Worm (Caenorhabditis elegans) whole organism, late embryonic: Measurements from ENCODE around the gene fbxa-196.
A peak's percentile ranks its signal among the peaks of the same experiment; 100 is the strongest.

Source experiments
- C08G9.2 ChIP-seq: sonication (generic microtip); optimal IDR thresholded peaks from 2 replicates; lab custom pipeline; 2016; ENCODE audit warnings: mild to moderate bottlenecking, missing genetic modification characterization, moderate library complexity, missing compliant biosample characterization
- F13H6.1 ChIP-seq: sonication (generic microtip); optimal IDR thresholded peaks from 2 replicates; lab custom pipeline; 2016; ENCODE audit warnings: missing genetic modification characterization, missing compliant biosample characterization
- K02D7.2 ChIP-seq: sonication (generic microtip); optimal IDR thresholded peaks from 2 replicates; lab custom pipeline; 2017; ENCODE audit warnings: mild to moderate bottlenecking, missing genetic modification characterization, missing compliant biosample characterization
- K09A11.1 ChIP-seq: sonication (generic microtip); optimal IDR thresholded peaks from 2 replicates; lab custom pipeline; 2017; ENCODE audit warnings: antibody characterized with exemption, mild to moderate bottlenecking, missing genetic modification characterization, missing compliant biosample characterization; ENCODE audit not compliant: insufficient read depth
- T23F11.4 ChIP-seq: fragments of 200-800 bp; sonication (Bioruptor generic); optimal IDR thresholded peaks from 2 replicates; lab custom pipeline; 2018; ENCODE audit warnings: mild to moderate bottlenecking, missing genetic modification characterization, missing compliant biosample characterization
- Y22D7AL.16 ChIP-seq: sonication (generic microtip); optimal IDR thresholded peaks from 2 replicates; lab custom pipeline; 2016; ENCODE audit warnings: missing genetic modification characterization, missing compliant biosample characterization
- ceh-18 ChIP-seq: sonication (generic microtip); optimal IDR thresholded peaks from 2 replicates; lab custom pipeline; 2016; ENCODE audit warnings: missing genetic modification characterization, missing compliant biosample characterization
- ceh-19 ChIP-seq: fragments of 200-800 bp; sonication (Bioruptor generic); optimal IDR thresholded peaks from 2 replicates; lab custom pipeline; 2018; ENCODE audit warnings: mild to moderate bottlenecking, missing genetic modification characterization, missing compliant biosample characterization
- ceh-2 ChIP-seq: sonication (generic microtip); optimal IDR thresholded peaks from 2 replicates; lab custom pipeline; 2016; ENCODE audit warnings: missing genotype, missing genetic modification characterization, missing compliant biosample characterization
- ceh-22 ChIP-seq: sonication (generic microtip); optimal IDR thresholded peaks from 2 replicates; lab custom pipeline; 2017; ENCODE audit warnings: missing biosample characterization, missing genetic modification characterization
- ceh-31 ChIP-seq: sonication (generic microtip); optimal IDR thresholded peaks from 2 replicates; lab custom pipeline; 2016; ENCODE audit warnings: missing genetic modification characterization, missing compliant biosample characterization
- ceh-45 ChIP-seq: fragments of 200-800 bp; sonication (Bioruptor generic); IDR thresholded peaks from 2 replicates; pipeline ENCODE4 v1.3.6; 2022; ENCODE audit warnings: missing genetic modification reagents, missing genetic modification characterization, missing compliant biosample characterization
- ceh-9 ChIP-seq: sonication (generic microtip); optimal IDR thresholded peaks from 2 replicates; lab custom pipeline; 2016; ENCODE audit warnings: mild to moderate bottlenecking, missing genetic modification characterization, inconsistent platforms, missing compliant biosample characterization
- dmd-4 ChIP-seq: sonication (generic microtip); optimal IDR thresholded peaks from 2 replicates; lab custom pipeline; 2016; ENCODE audit warnings: borderline replicate concordance, missing genetic modification characterization, missing compliant biosample characterization
- dve-1 ChIP-seq: sonication (generic microtip); optimal IDR thresholded peaks from 2 replicates; lab custom pipeline; 2017; ENCODE audit warnings: antibody characterized with exemption, mild to moderate bottlenecking, missing genetic modification characterization, missing compliant biosample characterization
- elt-2 ChIP-seq: sonication (generic microtip); optimal IDR thresholded peaks from 2 replicates; lab custom pipeline; 2016; ENCODE audit warnings: missing genetic modification reagents, missing genetic modification characterization, missing compliant biosample characterization
- elt-4 ChIP-seq: sonication (generic microtip); optimal IDR thresholded peaks from 2 replicates; lab custom pipeline; 2016; ENCODE audit warnings: missing genetic modification characterization, missing compliant biosample characterization
- ets-4 ChIP-seq: sonication (generic microtip); optimal IDR thresholded peaks from 2 replicates; lab custom pipeline; 2016; ENCODE audit warnings: missing genetic modification characterization, missing compliant biosample characterization
- fkh-10 ChIP-seq: fragments of 150-350 bp; optimal IDR thresholded peaks from 2 replicates; lab custom pipeline; 2014; ENCODE audit warnings: missing biosample characterization, missing genetic modification reagents, missing genetic modification characterization
- fkh-6 ChIP-seq: sonication (generic microtip); optimal IDR thresholded peaks from 2 replicates; lab custom pipeline; 2016; ENCODE audit warnings: missing genetic modification characterization, missing compliant biosample characterization
- hlh-30 ChIP-seq: sonication (generic microtip); optimal IDR thresholded peaks from 2 replicates; lab custom pipeline; 2017; ENCODE audit warnings: antibody characterized with exemption, missing genetic modification characterization, missing compliant biosample characterization; ENCODE audit not compliant: insufficient read depth
- hlh-8 ChIP-seq: sonication (generic microtip); optimal IDR thresholded peaks from 2 replicates; lab custom pipeline; 2016; ENCODE audit warnings: missing genotype, missing genetic modification characterization, missing compliant biosample characterization
- lin-11 ChIP-seq: fragments of 200-800 bp; sonication (Bioruptor generic); optimal IDR thresholded peaks from 2 replicates; lab custom pipeline; 2018; ENCODE audit warnings: mild to moderate bottlenecking, missing genetic modification characterization, missing compliant biosample characterization
- mec-3 ChIP-seq: sonication (generic microtip); optimal IDR thresholded peaks from 2 replicates; lab custom pipeline; 2016; ENCODE audit warnings: borderline replicate concordance, missing genetic modification characterization, missing compliant biosample characterization
- nfya-1 ChIP-seq: sonication (generic microtip); optimal IDR thresholded peaks from 2 replicates; lab custom pipeline; 2017; ENCODE audit warnings: missing genetic modification characterization, mild to moderate bottlenecking, missing compliant biosample characterization, antibody characterized with exemption, moderate library complexity
- nhr-11 ChIP-seq: fragments of 150-350 bp; optimal IDR thresholded peaks from 2 replicates; lab custom pipeline; 2014; ENCODE audit warnings: missing biosample characterization, missing genetic modification characterization
- nhr-232 ChIP-seq: sonication (generic microtip); optimal IDR thresholded peaks from 2 replicates; lab custom pipeline; 2016; ENCODE audit warnings: missing genetic modification characterization, missing compliant biosample characterization
- odd-2 ChIP-seq: sonication (generic microtip); optimal IDR thresholded peaks from 2 replicates; lab custom pipeline; 2017; ENCODE audit warnings: antibody characterized with exemption, mild to moderate bottlenecking, missing genetic modification characterization, missing compliant biosample characterization
- pag-3 ChIP-seq: sonication (generic microtip); optimal IDR thresholded peaks from 2 replicates; lab custom pipeline; 2016; ENCODE audit warnings: missing compliant biosample characterization, missing genetic modification characterization, borderline replicate concordance
- pat-9 ChIP-seq: fragments of 200-800 bp; sonication (Bioruptor generic); optimal IDR thresholded peaks from 2 replicates; lab custom pipeline; 2018; ENCODE audit warnings: mild to moderate bottlenecking, missing genetic modification characterization, moderate library complexity, missing compliant biosample characterization
- pax-1 ChIP-seq: fragments of 150-350 bp; optimal IDR thresholded peaks from 2 replicates; lab custom pipeline; 2014; ENCODE audit warnings: missing biosample characterization, missing genetic modification characterization
- pha-2 ChIP-seq: sonication (generic microtip); optimal IDR thresholded peaks from 2 replicates; lab custom pipeline; 2017; ENCODE audit warnings: mild to moderate bottlenecking, missing genetic modification characterization, missing compliant biosample characterization
- pha-4 ChIP-seq: fragments of 150-350 bp; optimal IDR thresholded peaks from 2 replicates; lab custom pipeline; 2018; ENCODE audit warnings: missing biosample characterization, missing genetic modification reagents, missing genetic modification characterization
- pqm-1 ChIP-seq: sonication (generic microtip); optimal IDR thresholded peaks from 2 replicates; lab custom pipeline; 2016; ENCODE audit warnings: missing genetic modification characterization, missing compliant biosample characterization
- pros-1 ChIP-seq: fragments of 150-350 bp; optimal IDR thresholded peaks from 2 replicates; lab custom pipeline; 2014; ENCODE audit warnings: missing biosample characterization, missing genetic modification reagents, missing genetic modification characterization
- ref-2 ChIP-seq: sonication (generic microtip); optimal IDR thresholded peaks from 2 replicates; lab custom pipeline; 2016; ENCODE audit warnings: missing genetic modification characterization, missing compliant biosample characterization
- rnt-1 ChIP-seq: sonication (generic microtip); optimal IDR thresholded peaks from 2 replicates; lab custom pipeline; 2016; ENCODE audit warnings: missing genetic modification characterization, missing compliant biosample characterization
- sdc-2 ChIP-seq: sonication (generic microtip); optimal IDR thresholded peaks from 2 replicates; lab custom pipeline; 2016; ENCODE audit warnings: missing genotype, missing genetic modification characterization, missing compliant biosample characterization
- sox-4 ChIP-seq: sonication (generic microtip); optimal IDR thresholded peaks from 2 replicates; lab custom pipeline; 2017; ENCODE audit warnings: mild to moderate bottlenecking, missing genetic modification characterization, inconsistent platforms, missing compliant biosample characterization
- syd-9 ChIP-seq: sonication (generic microtip); optimal IDR thresholded peaks from 2 replicates; lab custom pipeline; 2016; ENCODE audit warnings: mild to moderate bottlenecking, missing genetic modification characterization, moderate library complexity, missing compliant biosample characterization
- tbx-2 ChIP-seq: sonication (generic microtip); optimal IDR thresholded peaks from 2 replicates; lab custom pipeline; 2016; ENCODE audit warnings: missing genetic modification characterization, missing compliant biosample characterization
- tbx-7 ChIP-seq: sonication (generic microtip); optimal IDR thresholded peaks from 2 replicates; lab custom pipeline; 2016; ENCODE audit warnings: missing genotype, missing genetic modification characterization, missing compliant biosample characterization
- ttx-3 ChIP-seq: sonication (generic microtip); optimal IDR thresholded peaks from 2 replicates; lab custom pipeline; 2016; ENCODE audit warnings: missing genetic modification reagents, missing genetic modification characterization, missing compliant biosample characterization
- ztf-16 ChIP-seq: sonication (generic microtip); optimal IDR thresholded peaks from 2 replicates; lab custom pipeline; 2017; ENCODE audit warnings: missing genetic modification characterization, missing compliant biosample characterization

Gene fbxa-196

DNA sequence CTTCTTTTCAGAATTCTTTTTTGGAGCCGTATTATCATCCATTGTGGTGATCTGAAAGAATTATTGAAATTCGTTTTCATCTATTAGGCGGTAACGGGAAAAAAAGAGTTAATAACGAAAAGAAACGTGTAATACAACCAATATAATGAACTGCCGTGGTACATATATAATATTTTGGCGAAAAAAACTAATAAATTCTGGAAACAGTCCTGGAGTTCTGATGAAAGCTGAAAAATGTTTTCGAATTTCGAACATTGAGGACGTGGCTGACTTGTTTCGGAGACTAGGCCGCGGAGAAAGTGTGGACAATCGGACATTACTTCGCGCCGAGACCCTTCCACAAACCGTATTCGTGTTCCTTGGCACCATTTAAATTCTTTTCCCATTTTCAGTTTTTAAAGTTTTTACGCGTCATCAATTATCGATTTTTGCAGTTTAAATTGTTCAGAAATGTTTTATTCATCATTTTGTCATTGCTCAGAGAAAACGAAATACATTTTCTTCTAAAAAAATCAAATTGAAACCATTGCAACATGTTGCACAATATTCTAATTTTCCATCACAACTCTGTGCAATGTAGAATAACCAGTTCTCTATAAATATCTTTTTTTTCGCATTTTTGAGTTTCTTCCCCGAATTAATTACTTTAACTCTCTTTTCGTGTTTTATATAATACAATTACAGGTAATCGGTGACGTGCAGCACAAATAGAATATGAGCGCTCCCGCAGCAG, 14.8 kb upstream of the fbxa-196 start, which contains the start of the genes gad-1 and erfa-1 (continued):
- TF ChIP-seq ets-4 (tag; lab: Kevin White, UChicago) (peak; percentile 53), nfya-1 (tag; lab: Kevin White, UChicago) (peak; percentile 8), K09A11.1 (tag; lab: Kevin White, UChicago) (no peak), dmd-4 (tag; lab: Kevin White, UChicago) (no peak), ceh-9 (tag; lab: Kevin White, UChicago) (no peak), ceh-19 (no peak), pat-9 (no peak), fkh-10 (GFP tag; lab: Kevin White, UChicago) (no peak), ceh-22 (no peak), nhr-232 (tag; lab: Kevin White, UChicago) (no peak), sox-4 (tag; lab: Kevin White, UChicago) (no peak), pha-2 (tag; lab: Kevin White, UChicago) (no peak), odd-2 (no peak), syd-9 (tag; lab: Kevin White, UChicago) (no peak), ttx-3 (no peak), dve-1 (tag; lab: Kevin White, UChicago) (no peak), elt-4 (tag; lab: Kevin White, UChicago) (no peak), K02D7.2 (tag; lab: Kevin White, UChicago) (no peak), sdc-2 (no peak), fkh-6 (tag; lab: Kevin White, UChicago) (no peak), elt-2 (tag; lab: Kevin White, UChicago) (no peak), rnt-1 (tag; lab: Kevin White, UChicago) (no peak), ceh-18 (no peak), tbx-2 (tag; lab: Kevin White, UChicago) (peak; percentile 68), Y22D7AL.16 (tag; lab: Kevin White, UChicago) (no peak), ceh-2 (tag; lab: Kevin White, UChicago) (peak; percentile 67), ceh-31 (tag; lab: Kevin White, UChicago) (peak; percentile 74), tbx-7 (tag; lab: Kevin White, UChicago) (peak; percentile 7), hlh-30 (tag; lab: Kevin White, UChicago) (no peak), pax-1 (no peak), pha-4 (tag; lab: Kevin White, UChicago) (no peak), hlh-8 (peak; percentile 15), mec-3 (no peak), ztf-16 (no peak), pag-3 (no peak)

DNA sequence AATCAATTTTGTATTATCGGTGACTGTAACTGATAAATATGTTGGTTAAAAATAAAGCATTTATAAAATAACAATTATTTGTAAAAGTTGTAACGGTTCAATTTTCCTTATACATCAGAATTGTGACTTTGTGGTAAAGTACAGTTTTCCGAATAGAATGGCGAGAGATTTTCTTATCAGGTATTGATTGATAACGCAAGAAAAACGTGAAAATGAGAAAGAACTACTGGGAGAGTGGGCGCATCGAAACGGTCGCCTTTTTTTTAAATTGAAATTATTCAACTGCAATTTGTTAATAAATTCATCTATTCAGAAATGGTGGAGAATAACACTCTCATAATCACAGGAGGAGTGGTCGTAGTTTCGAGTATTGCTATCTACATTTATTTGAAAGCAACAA, 12.1 kb upstream of the fbxa-196 start, which contains the start of gene hpo-19:
Gene hpo-19 (plus strand): TSS at position 314 of the 400 bp plus-strand sequence.
- TF ChIP-seq nfya-1 (tag; lab: Kevin White, UChicago) (no peak), nhr-11 (tag; lab: Kevin White, UChicago) (no peak), Y22D7AL.16 (tag; lab: Kevin White, UChicago) (no peak), K09A11.1 (tag; lab: Kevin White, UChicago) (no peak), ztf-16 (no peak), pros-1 (no peak), ceh-2 (tag; lab: Kevin White, UChicago) (no peak), ceh-45 (GFP tag; lab: Robert Waterston, UW) (no peak), ceh-18 (no peak)

DNA sequence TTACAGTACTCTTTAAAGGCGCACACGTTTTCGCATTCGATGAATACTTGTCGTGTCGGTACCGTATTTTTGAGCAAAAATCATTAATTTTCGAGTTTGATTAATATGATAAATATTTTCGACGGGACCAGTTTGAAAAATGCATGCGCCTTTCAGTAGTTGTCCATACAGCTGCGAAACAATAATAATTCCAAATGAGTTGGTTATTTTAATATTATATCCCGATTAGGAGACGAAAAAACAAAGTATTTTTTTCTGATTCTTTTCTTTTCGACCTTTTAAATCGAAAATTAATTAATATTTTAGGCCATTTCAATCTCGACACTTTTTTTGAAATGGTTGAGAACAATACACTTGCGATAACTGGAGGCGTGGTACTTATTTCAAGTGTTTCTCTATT, 9.9 kb upstream of the fbxa-196 start, which contains the start of gene T05H4.4:
Gene T05H4.4 (plus strand): TSS at position 301 of the 400 bp plus-strand sequence.
- TF ChIP-seq F13H6.1 (tag; lab: Kevin White, UChicago) (no peak), T23F11.4 (GFP tag; lab: Kevin White, UChicago) (no peak), odd-2 (no peak), ref-2 (no peak), dmd-4 (tag; lab: Kevin White, UChicago) (no peak), lin-11 (tag; lab: Kevin White, UChicago) (no peak), nhr-232 (tag; lab: Kevin White, UChicago) (no peak), pqm-1 (no peak), fkh-6 (tag; lab: Kevin White, UChicago) (no peak), elt-2 (tag; lab: Kevin White, UChicago) (no peak), C08G9.2 (tag; lab: Kevin White, UChicago) (no peak), pha-4 (tag; lab: Kevin White, UChicago) (no peak)
- TF ChIP-seq, all 69 proteins: peak for 0
